Worm (Caenorhabditis elegans) whole organism, early embryonic: ENCODE data around the gene K07H8.9.
A peak's percentile ranks its signal among the peaks of the same experiment; 100 is the strongest.

Source experiments
- B0310.2 ChIP-seq: sonication (generic microtip); optimal IDR thresholded peaks from 2 replicates; lab custom pipeline; 2016; ENCODE audit warnings: mild to moderate bottlenecking, missing genetic modification characterization, missing compliant biosample characterization
- F13C5.2 ChIP-seq: sonication (generic microtip); optimal IDR thresholded peaks from 2 replicates; lab custom pipeline; 2017; ENCODE audit warnings: mild to moderate bottlenecking, missing genetic modification characterization, inconsistent platforms, missing compliant biosample characterization
- aly-1 ChIP-seq: sonication (generic microtip); optimal IDR thresholded peaks from 2 replicates; lab custom pipeline; 2016; ENCODE audit warnings: missing genetic modification characterization, missing compliant biosample characterization
- ama-1 ChIP-seq: fragments of 150-350 bp; optimal IDR thresholded peaks from 2 replicates; lab custom pipeline; 2014
- ceh-13 ChIP-seq: fragments of 200-800 bp; sonication (Bioruptor generic); optimal IDR thresholded peaks from 2 replicates; lab custom pipeline; 2018; ENCODE audit warnings: mild to moderate bottlenecking, missing genetic modification characterization, missing compliant biosample characterization
- ceh-36 ChIP-seq: sonication (generic microtip); optimal IDR thresholded peaks from 2 replicates; lab custom pipeline; 2016; ENCODE audit warnings: missing genetic modification characterization, inconsistent platforms, missing compliant biosample characterization
- ets-7 ChIP-seq: sonication (generic microtip); optimal IDR thresholded peaks from 2 replicates; lab custom pipeline; 2016; ENCODE audit warnings: missing genotype, missing genetic modification characterization, missing compliant biosample characterization
- flt-1 ChIP-seq: fragments of 200-800 bp; sonication (Bioruptor generic); IDR thresholded peaks from 2 replicates; pipeline ENCODE4 v1.3.6; 2022; ENCODE audit warnings: missing genetic modification characterization, missing compliant biosample characterization
- hmbx-1 ChIP-seq: sonication (generic microtip); optimal IDR thresholded peaks from 2 replicates; lab custom pipeline; 2016; ENCODE audit warnings: mild to moderate bottlenecking, missing genetic modification characterization, missing compliant biosample characterization
- hmg-4 ChIP-seq: fragments of 200-800 bp; sonication (Bioruptor generic); optimal IDR thresholded peaks from 2 replicates; lab custom pipeline; 2018; ENCODE audit warnings: mild to moderate bottlenecking, missing genetic modification characterization, missing compliant biosample characterization
- hnd-1 ChIP-seq: sonication (generic microtip); optimal IDR thresholded peaks from 2 replicates; lab custom pipeline; 2016; ENCODE audit warnings: missing genetic modification characterization, missing compliant biosample characterization
- pes-1 ChIP-seq: fragments of 200-800 bp; sonication (Bioruptor generic); IDR thresholded peaks from 2 replicates; pipeline ENCODE4 v1.3.6; 2022; ENCODE audit warnings: missing genetic modification reagents, missing genetic modification characterization, missing compliant biosample characterization
- scrt-1 ChIP-seq: fragments of 200-800 bp; sonication (Bioruptor generic); IDR thresholded peaks from 2 replicates; pipeline ENCODE4 v1.3.6; 2022; ENCODE audit warnings: missing genetic modification characterization, missing compliant biosample characterization
- sea-1 ChIP-seq: fragments of 200-800 bp; sonication (Bioruptor generic); conservative IDR thresholded peaks from 2 replicates; pipeline ENCODE4 v1.3.6; 2022; ENCODE audit warnings: missing genetic modification characterization, missing compliant biosample characterization
- tbx-11 ChIP-seq: fragments of 200-800 bp; sonication (Bioruptor generic); IDR thresholded peaks from 2 replicates; pipeline ENCODE4 v1.3.6; 2022; ENCODE audit warnings: missing genetic modification characterization, missing compliant biosample characterization
- tbx-37 ChIP-seq: fragments of 200-800 bp; sonication (Bioruptor generic); conservative IDR thresholded peaks from 2 replicates; pipeline ENCODE4 v1.3.6; 2022; ENCODE audit warnings: missing genetic modification reagents, missing genetic modification characterization, missing compliant biosample characterization
- tra-4 ChIP-seq: sonication (generic microtip); optimal IDR thresholded peaks from 2 replicates; lab custom pipeline; 2017; ENCODE audit warnings: missing genetic modification characterization, missing compliant biosample characterization

Gene K07H8.9

DNA sequence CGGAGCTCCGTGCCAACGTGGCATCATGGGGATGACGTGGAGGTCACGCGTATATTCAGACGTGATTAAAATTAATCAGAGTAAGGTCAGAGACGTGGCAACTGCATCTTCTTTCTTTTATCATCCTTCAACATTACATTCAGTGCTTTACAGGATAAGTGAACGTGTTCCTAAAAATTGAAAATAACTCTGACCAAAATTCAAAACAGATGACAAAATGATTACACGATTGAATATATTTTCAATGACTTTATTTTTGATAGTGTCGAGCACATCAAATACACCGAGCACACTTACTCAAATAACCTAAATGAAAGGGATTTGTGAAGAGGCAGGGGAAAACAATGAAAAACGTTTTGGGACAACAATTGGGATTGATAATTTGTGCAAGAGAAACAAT is at the start of gene K07H8.9:
K07H8.9 (minus strand) TSS at position 125 of the 400 bp plus-strand sequence.
- no peak for TF ChIP-seq hmg-4 (GFP tag; lab: Kevin White, UChicago)
- no peak for TF ChIP-seq ceh-13 (GFP tag; lab: Kevin White, UChicago)
- TF ChIP-seq ets-7 (tag; lab: Kevin White, UChicago), result no peak
- no peak for TF ChIP-seq F13C5.2 (tag; lab: Kevin White, UChicago)
- no peak for TF ChIP-seq sea-1 (GFP tag; lab: Robert Waterston, UW)
- no peak for TF ChIP-seq tbx-37 (GFP tag; lab: Robert Waterston, UW)
- TF ChIP-seq B0310.2 (tag; lab: Kevin White, UChicago), result no peak
- no peak for TF ChIP-seq hnd-1
- TF ChIP-seq scrt-1 (GFP tag; lab: Robert Waterston, UW), result no peak
- TF ChIP-seq pes-1, result no peak
- no peak for TF ChIP-seq tra-4
- TF ChIP-seq ama-1 (lab: Kevin White, UChicago), result no peak
- TF ChIP-seq aly-1 (tag; lab: Kevin White, UChicago), result no peak
- TF ChIP-seq flt-1 (GFP tag; lab: Robert Waterston, UW), result no peak
- TF ChIP-seq tbx-11, result no peak
- no peak for TF ChIP-seq hmbx-1 (tag; lab: Kevin White, UChicago)
- TF ChIP-seq ceh-36, result no peak

DNA sequence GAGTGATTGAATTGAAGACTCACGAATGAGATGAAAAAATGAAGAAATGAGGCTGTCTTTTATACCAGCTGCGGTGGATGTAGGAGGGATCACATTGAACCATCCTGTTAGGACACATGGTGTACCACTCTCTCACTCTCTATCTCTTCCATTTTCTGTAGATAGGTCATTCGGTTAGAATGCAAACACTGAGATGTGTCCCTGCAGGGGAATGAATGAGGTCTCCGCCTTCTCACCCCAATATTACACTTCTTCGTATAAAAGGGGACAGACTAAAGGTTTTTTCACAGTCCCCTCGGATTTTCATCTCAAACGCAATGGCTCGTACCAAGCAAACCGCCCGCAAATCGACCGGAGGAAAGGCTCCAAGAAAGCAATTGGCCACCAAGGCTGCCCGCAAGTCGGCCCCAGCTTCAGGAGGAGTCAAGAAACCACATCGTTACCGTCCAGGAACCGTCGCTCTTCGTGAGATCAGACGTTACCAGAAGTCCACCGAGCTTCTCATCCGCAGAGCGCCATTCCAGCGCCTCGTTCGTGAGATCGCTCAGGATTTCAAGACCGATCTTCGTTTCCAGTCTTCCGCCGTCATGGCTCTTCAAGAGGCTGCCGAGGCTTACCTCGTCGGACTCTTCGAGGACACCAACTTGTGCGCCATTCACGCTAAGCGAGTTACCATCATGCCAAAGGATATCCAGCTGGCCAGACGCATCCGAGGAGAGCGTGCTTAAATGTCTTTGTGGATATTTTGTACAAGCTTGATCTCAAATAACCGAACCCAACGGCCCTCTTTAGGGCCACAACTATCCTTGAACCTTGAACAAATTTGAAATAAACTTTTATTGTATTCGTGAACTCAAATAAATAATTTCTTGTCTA is 48.0 kb upstream of the K07H8.9 start, which contains the start of gene his-32:
his-32 (plus strand) TSS at position 318 of the 876 bp plus-strand sequence.
- peak; percentile 99 for TF ChIP-seq ama-1 (lab: Kevin White, UChicago)
- peak; percentile 18 for TF ChIP-seq F13C5.2 (tag; lab: Kevin White, UChicago)
- peak; percentile 41 for TF ChIP-seq hmg-4 (GFP tag; lab: Kevin White, UChicago)
- peak; percentile 78; the same call in 1 of the 2 replicates for TF ChIP-seq scrt-1 (GFP tag; lab: Robert Waterston, UW)
- peak; percentile 60 for TF ChIP-seq hmbx-1 (tag; lab: Kevin White, UChicago)
- TF ChIP-seq tbx-11, result no peak
- TF ChIP-seq hnd-1, result no peak
- peak; percentile 65; the same call in 1 of the 2 replicates for TF ChIP-seq flt-1 (GFP tag; lab: Robert Waterston, UW)
- TF ChIP-seq tra-4, result peak; percentile 25
- no peak for TF ChIP-seq ets-7 (tag; lab: Kevin White, UChicago)
- peak; percentile 67; the same call in 1 of the 2 replicates for TF ChIP-seq sea-1 (GFP tag; lab: Robert Waterston, UW)
- no peak for TF ChIP-seq tbx-37 (GFP tag; lab: Robert Waterston, UW)
- TF ChIP-seq ceh-13 (GFP tag; lab: Kevin White, UChicago), result no peak
- peak; percentile 88 for TF ChIP-seq B0310.2 (tag; lab: Kevin White, UChicago)
- TF ChIP-seq ceh-36, result peak; percentile 69
- peak; percentile 76 for TF ChIP-seq pes-1
- TF ChIP-seq aly-1 (tag; lab: Kevin White, UChicago), result peak; percentile 100

DNA sequence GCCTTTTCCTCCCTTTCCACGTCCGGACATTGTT is 47.5 kb upstream of the K07H8.9 start, which contains the start of gene his-31:
his-31 (minus strand) TSS at position 30 of the 34 bp plus-strand sequence.
- TF ChIP-seq ets-7 (tag; lab: Kevin White, UChicago) (no peak), flt-1 (GFP tag; lab: Robert Waterston, UW) (no peak), ama-1 (lab: Kevin White, UChicago) (no peak), hnd-1 (no peak), scrt-1 (GFP tag; lab: Robert Waterston, UW) (no peak), tbx-11 (no peak), tra-4 (no peak), hmbx-1 (tag; lab: Kevin White, UChicago) (no peak), sea-1 (GFP tag; lab: Robert Waterston, UW) (no peak), ceh-13 (GFP tag; lab: Kevin White, UChicago) (no peak), hmg-4 (GFP tag; lab: Kevin White, UChicago) (no peak), F13C5.2 (tag; lab: Kevin White, UChicago) (no peak)

DNA sequence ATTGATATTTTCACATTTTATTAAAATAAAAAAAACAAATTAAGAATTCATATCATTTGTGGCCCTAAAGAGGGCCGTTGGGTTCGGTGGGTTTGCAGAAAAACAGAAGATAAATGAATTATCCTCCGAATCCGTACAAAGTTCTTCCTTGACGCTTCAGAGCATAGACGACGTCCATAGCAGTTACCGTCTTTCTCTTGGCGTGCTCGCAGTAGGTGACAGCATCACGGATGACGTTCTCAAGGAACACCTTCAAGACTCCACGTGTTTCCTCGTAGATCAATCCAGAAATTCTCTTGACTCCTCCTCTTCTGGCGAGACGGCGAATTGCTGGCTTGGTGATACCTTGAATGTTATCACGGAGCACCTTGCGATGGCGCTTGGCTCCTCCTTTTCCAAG is 47.3 kb upstream of the K07H8.9 start:
- TF ChIP-seq ama-1 (lab: Kevin White, UChicago) (peak; percentile 97), hmbx-1 (tag; lab: Kevin White, UChicago) (no peak), ceh-36 (no peak), aly-1 (tag; lab: Kevin White, UChicago) (peak; percentile 47)

DNA sequence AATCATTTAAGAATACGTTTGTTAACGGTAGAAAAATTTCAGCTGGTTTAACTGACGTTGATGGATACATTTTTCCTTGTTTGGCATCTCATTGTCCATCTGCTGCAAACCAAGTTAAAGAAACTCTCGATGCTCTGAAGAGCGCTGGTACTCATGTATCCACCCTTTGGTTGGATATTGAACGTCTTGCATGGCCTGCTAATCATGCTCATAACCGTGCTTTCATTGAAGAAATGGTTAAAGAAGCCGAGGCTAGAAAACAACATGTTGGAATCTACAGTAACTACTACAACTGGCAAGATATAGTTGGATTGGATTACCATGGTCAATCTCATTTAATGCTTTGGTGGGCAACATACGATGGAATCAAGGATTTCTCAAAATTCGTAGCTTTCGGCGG is 46.8 kb upstream of the K07H8.9 start:
- TF ChIP-seq flt-1 (GFP tag; lab: Robert Waterston, UW) (0 out of 2 replicates have a peak, but pooled peaks have one; percentile 2), tbx-37 (GFP tag; lab: Robert Waterston, UW) (no peak), sea-1 (GFP tag; lab: Robert Waterston, UW) (no peak)

DNA sequence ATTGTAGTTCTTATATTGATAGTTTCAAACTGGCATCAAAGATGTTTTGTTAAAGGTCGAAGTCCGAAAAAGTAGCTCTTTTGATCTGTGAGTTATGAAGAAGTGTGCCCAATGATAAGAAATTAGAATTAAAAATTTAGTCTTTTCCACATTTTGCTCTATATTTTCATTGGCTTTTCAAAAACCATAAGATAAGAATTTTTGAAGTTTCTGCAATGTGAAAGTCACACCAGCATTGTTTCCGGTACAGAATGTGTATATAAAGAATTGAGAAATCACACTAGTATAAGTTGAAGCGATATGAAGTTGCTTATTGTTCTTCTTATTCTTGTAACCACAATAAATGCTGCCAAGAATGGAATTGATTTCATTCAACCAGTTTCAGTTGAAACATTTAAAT is 46.2 kb upstream of the K07H8.9 start, which contains the start of gene lys-10:
lys-10 (plus strand) TSS at position 301 of the 400 bp plus-strand sequence.
- TF ChIP-seq hnd-1, result no peak

DNA sequence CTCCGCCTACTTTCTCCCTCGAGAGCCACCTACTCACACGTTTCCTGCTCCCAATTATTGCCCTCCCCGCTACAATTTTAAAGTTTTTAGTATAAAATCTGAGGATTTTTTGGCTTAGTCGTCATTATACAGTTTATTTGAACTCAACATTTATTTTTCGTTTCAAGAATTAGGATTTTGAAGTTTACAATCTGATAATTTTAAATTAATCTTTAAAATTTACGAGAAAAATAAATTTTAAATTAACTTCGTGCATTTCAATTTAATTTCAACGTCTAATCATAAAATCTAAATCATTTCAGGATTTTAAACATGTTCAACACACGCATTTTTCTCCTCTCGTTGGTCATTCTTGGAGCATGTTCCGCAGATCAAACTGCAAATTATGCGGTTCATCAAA is 42.6 kb upstream of the K07H8.9 start, which contains the start of gene F35H10.2:
F35H10.2 (plus strand) TSS at position 301 of the 400 bp plus-strand sequence.
- TF ChIP-seq ceh-36 (no peak), hnd-1 (no peak), scrt-1 (GFP tag; lab: Robert Waterston, UW) (no peak), ama-1 (lab: Kevin White, UChicago) (no peak), pes-1 (no peak), tbx-37 (GFP tag; lab: Robert Waterston, UW) (no peak), flt-1 (GFP tag; lab: Robert Waterston, UW) (no peak), tbx-11 (no peak), F13C5.2 (tag; lab: Kevin White, UChicago) (no peak), hmg-4 (GFP tag; lab: Kevin White, UChicago) (no peak), B0310.2 (tag; lab: Kevin White, UChicago) (no peak), ceh-13 (GFP tag; lab: Kevin White, UChicago) (no peak), tra-4 (no peak), ets-7 (tag; lab: Kevin White, UChicago) (no peak)
